Fruit fly (Drosophila melanogaster) whole organism, embryonic: ENCODE results near the gene Mocs2B.

ENCODE experiments used
- Aef1 ChIP-seq: fragments of 200-800 bp; sonication (Bioruptor generic); IDR thresholded peaks from 3 replicates; pipeline ENCODE4 v1.3.6; 2022; ENCODE audit warnings: missing biosample characterization, missing genetic modification characterization
- CG10267 ChIP-seq: fragments of 200-800 bp; sonication (Bioruptor generic); optimal IDR thresholded peaks from 2 replicates; lab custom pipeline; 2018; ENCODE audit warnings: missing biosample characterization, mild to moderate bottlenecking, missing genetic modification characterization, moderate library complexity
- CG12299 ChIP-seq: fragments of 200-800 bp; sonication (Bioruptor generic); optimal IDR thresholded peaks from 2 replicates; lab custom pipeline; 2018; ENCODE audit warnings: missing biosample characterization, mild to moderate bottlenecking, missing genetic modification characterization
- CG1233 ChIP-seq: fragments of 200-800 bp; sonication (Bioruptor generic); optimal IDR thresholded peaks from 4 replicates; lab custom pipeline; 2018; ENCODE audit warnings: missing biosample characterization, mild to moderate bottlenecking, missing genetic modification characterization
- CG13624 ChIP-seq: fragments of 200-800 bp; sonication (Bioruptor generic); optimal IDR thresholded peaks from 2 replicates; lab custom pipeline; 2016; ENCODE audit warnings: missing biosample characterization, missing genetic modification characterization
- CG14710 ChIP-seq: fragments of 200-800 bp; sonication (Bioruptor generic); optimal IDR thresholded peaks from 3 replicates; lab custom pipeline; 2019; ENCODE audit warnings: missing biosample characterization, mild to moderate bottlenecking, missing genetic modification characterization, moderate library complexity
- CG14860 ChIP-seq: fragments of 200-800 bp; sonication (Bioruptor generic); IDR thresholded peaks from 3 replicates; pipeline ENCODE4 v1.3.6; 2022; ENCODE audit warnings: missing biosample characterization, missing genetic modification characterization; ENCODE audit not compliant: partially characterized antibody
- CG15073 ChIP-seq: fragments of 200-800 bp; sonication (Bioruptor generic); optimal IDR thresholded peaks from 2 replicates; lab custom pipeline; 2016; ENCODE audit warnings: missing biosample characterization, missing genetic modification characterization
- CG15269 ChIP-seq: fragments of 200-800 bp; sonication (Bioruptor generic); optimal IDR thresholded peaks from 2 replicates; lab custom pipeline; 2018; ENCODE audit warnings: missing biosample characterization, mild to moderate bottlenecking, missing genetic modification characterization, moderate library complexity
- CG17385 ChIP-seq: fragments of 200-800 bp; sonication (Bioruptor generic); optimal IDR thresholded peaks from 3 replicates; lab custom pipeline; 2018; ENCODE audit warnings: missing biosample characterization, mild to moderate bottlenecking, missing genetic modification characterization
- CG17612 ChIP-seq: fragments of 200-800 bp; sonication (Bioruptor generic); IDR thresholded peaks from 2 replicates; pipeline ENCODE4 v1.3.6; 2022; ENCODE audit warnings: missing biosample characterization, missing genetic modification characterization
- CG18764 ChIP-seq: fragments of 200-800 bp; sonication (Bioruptor generic); optimal IDR thresholded peaks from 3 replicates; lab custom pipeline; 2016; ENCODE audit warnings: missing biosample characterization, missing genetic modification characterization
- CG2199 ChIP-seq: fragments of 200-800 bp; sonication (Bioruptor generic); IDR thresholded peaks from 3 replicates; pipeline ENCODE4 v1.3.6; 2022; ENCODE audit warnings: missing biosample characterization, missing genetic modification characterization
- CG30431 ChIP-seq: fragments of 200-800 bp; sonication (Bioruptor generic); optimal IDR thresholded peaks from 2 replicates; lab custom pipeline; 2017; ENCODE audit warnings: missing biosample characterization, missing genetic modification characterization
- CG3065 ChIP-seq: fragments of 200-800 bp; sonication (Bioruptor generic); optimal IDR thresholded peaks from 2 replicates; lab custom pipeline; 2016; ENCODE audit warnings: missing biosample characterization, missing genetic modification characterization
- CG31388 ChIP-seq: fragments of 200-800 bp; sonication (Bioruptor generic); optimal IDR thresholded peaks from 2 replicates; lab custom pipeline; 2016; ENCODE audit warnings: missing biosample characterization, missing genetic modification characterization
- CG34376 ChIP-seq: fragments of 200-800 bp; sonication (Bioruptor generic); optimal IDR thresholded peaks from 2 replicates; lab custom pipeline; 2018; ENCODE audit warnings: missing biosample characterization, mild to moderate bottlenecking, missing genetic modification characterization
- CG7556 ChIP-seq: fragments of 200-800 bp; sonication (Bioruptor generic); optimal IDR thresholded peaks from 2 replicates; lab custom pipeline; 2017; ENCODE audit warnings: missing biosample characterization, mild to moderate bottlenecking, missing genetic modification characterization
- CG7786 ChIP-seq: fragments of 200-800 bp; sonication (Bioruptor generic); optimal IDR thresholded peaks from 2 replicates; lab custom pipeline; 2016; ENCODE audit warnings: missing biosample characterization, missing genetic modification characterization
- CG7987 ChIP-seq: fragments of 200-800 bp; sonication (Bioruptor generic); optimal IDR thresholded peaks from 2 replicates; lab custom pipeline; 2018; ENCODE audit warnings: missing biosample characterization, mild to moderate bottlenecking, missing genetic modification characterization, moderate library complexity
- CG9727 ChIP-seq: fragments of 200-800 bp; sonication (Bioruptor generic); optimal IDR thresholded peaks from 3 replicates; lab custom pipeline; 2017; ENCODE audit warnings: missing biosample characterization, mild to moderate bottlenecking, missing genetic modification characterization
- CG9817 ChIP-seq: fragments of 200-800 bp; sonication (Bioruptor generic); optimal IDR thresholded peaks from 2 replicates; lab custom pipeline; 2018; ENCODE audit warnings: missing biosample characterization, mild to moderate bottlenecking, missing genetic modification characterization, moderate library complexity
- Chrac-16 ChIP-seq: fragments of 200-800 bp; sonication (Bioruptor generic); optimal IDR thresholded peaks from 3 replicates; lab custom pipeline; 2016; ENCODE audit warnings: missing biosample characterization, missing genetic modification characterization
- Elba2 ChIP-seq: fragments of 200-800 bp; sonication (Bioruptor generic); optimal IDR thresholded peaks from 3 replicates; lab custom pipeline; 2016; ENCODE audit warnings: missing biosample characterization, missing genetic modification characterization
- Gsc ChIP-seq: fragments of 200-800 bp; sonication (Bioruptor generic); IDR thresholded peaks from 2 replicates; pipeline ENCODE4 v1.3.6; 2022; ENCODE audit warnings: missing biosample characterization, missing genetic modification characterization
- H2.0 ChIP-seq: fragments of 200-800 bp; sonication (Bioruptor generic); IDR thresholded peaks from 2 replicates; pipeline ENCODE4 v1.3.6; 2022; ENCODE audit warnings: missing biosample characterization, missing genetic modification characterization
- HHEX ChIP-seq: fragments of 200-800 bp; sonication (Bioruptor generic); optimal IDR thresholded peaks from 3 replicates; lab custom pipeline; 2017; ENCODE audit warnings: missing biosample characterization, mild to moderate bottlenecking, missing genetic modification characterization, missing genetic modification reagents
- HLHmδ ChIP-seq: fragments of 200-800 bp; sonication (Bioruptor generic); optimal IDR thresholded peaks from 2 replicates; lab custom pipeline; 2018; ENCODE audit warnings: missing biosample characterization, mild to moderate bottlenecking, missing genetic modification characterization, moderate library complexity
- Hmr ChIP-seq: fragments of 200-800 bp; sonication (Bioruptor generic); optimal IDR thresholded peaks from 3 replicates; lab custom pipeline; 2017; ENCODE audit warnings: mild to moderate bottlenecking, missing biosample characterization, missing genetic modification reagents, missing genetic modification characterization
- Hmx ChIP-seq: fragments of 200-800 bp; sonication (Bioruptor generic); optimal IDR thresholded peaks from 2 replicates; lab custom pipeline; 2016; ENCODE audit warnings: missing biosample characterization, missing genetic modification characterization
- Hr3 ChIP-seq: fragments of 200-800 bp; sonication (Bioruptor generic); optimal IDR thresholded peaks from 3 replicates; lab custom pipeline; 2016; ENCODE audit warnings: missing biosample characterization, missing genetic modification characterization
- Mes4 ChIP-seq: fragments of 200-800 bp; sonication (Bioruptor generic); optimal IDR thresholded peaks from 2 replicates; lab custom pipeline; 2016; ENCODE audit warnings: missing biosample characterization, missing genetic modification characterization
- Myb ChIP-seq: fragments of 200-800 bp; sonication (Bioruptor generic); optimal IDR thresholded peaks from 2 replicates; lab custom pipeline; 2016; ENCODE audit warnings: missing biosample characterization, missing genetic modification characterization
- Trl ChIP-seq, 3 experiments: fragments of >200 bp in 2 of 3; fragments of 200-800 bp in 1 of 3; sonication (Bioruptor generic) in 1 of 3; optimal IDR thresholded peaks; 2 replicates in 1 of 3; 3 replicates in 2 of 3; lab custom pipeline; 2016 to 2017; ENCODE audit warnings: missing biosample characterization in 1 of 3, missing genetic modification characterization in 1 of 3
- Usf ChIP-seq: fragments of 200-800 bp; sonication (Bioruptor generic); optimal IDR thresholded peaks from 2 replicates; lab custom pipeline; 2017; ENCODE audit warnings: missing genotype, missing biosample characterization, missing genetic modification characterization
- cad ChIP-seq: fragments of >200 bp; optimal IDR thresholded peaks from 2 replicates; lab custom pipeline; 2017; ENCODE audit warnings: missing biosample characterization, missing genetic modification characterization
- chm ChIP-seq: fragments of 200-800 bp; sonication (Bioruptor generic); IDR thresholded peaks from 2 replicates; pipeline ENCODE4 v1.3.6; 2022; ENCODE audit warnings: missing biosample characterization, missing genetic modification characterization
- dan ChIP-seq: fragments of 200-800 bp; sonication (Bioruptor generic); IDR thresholded peaks from 2 replicates; pipeline ENCODE4 v1.3.6; 2022; ENCODE audit warnings: missing biosample characterization, missing genetic modification characterization
- dysf ChIP-seq: fragments of 200-800 bp; sonication (Bioruptor generic); IDR thresholded peaks from 3 replicates; pipeline ENCODE4 v1.3.6; 2022; ENCODE audit warnings: missing biosample characterization, missing genetic modification characterization
- esg ChIP-seq: fragments of 200-800 bp; sonication (Bioruptor generic); conservative IDR thresholded peaks from 2 replicates; pipeline ENCODE4 v1.3.6; 2022; ENCODE audit warnings: missing biosample characterization, missing genetic modification characterization
- exex ChIP-seq: fragments of 200-800 bp; sonication (Bioruptor generic); optimal IDR thresholded peaks from 4 replicates; lab custom pipeline; 2018; ENCODE audit warnings: missing biosample characterization, mild to moderate bottlenecking, missing genetic modification characterization, moderate library complexity
- fru ChIP-seq: fragments of >200 bp; optimal IDR thresholded peaks from 2 replicates; lab custom pipeline; 2017
- ftz-f1 ChIP-seq: fragments of 200-800 bp; sonication (Bioruptor generic); optimal IDR thresholded peaks from 2 replicates; lab custom pipeline; 2016; ENCODE audit warnings: missing biosample characterization, missing genetic modification characterization
- ind ChIP-seq: fragments of 200-800 bp; sonication (Bioruptor generic); optimal IDR thresholded peaks from 3 replicates; lab custom pipeline; 2016; ENCODE audit warnings: missing biosample characterization, missing genetic modification characterization
- insv ChIP-seq, 2 experiments: fragments of 200-800 bp; sonication (Bioruptor generic); optimal IDR thresholded peaks; 3 replicates each; lab custom pipeline; 2016 to 2018; ENCODE audit warnings: missing biosample characterization in 2 of 2, missing genetic modification characterization in 2 of 2
- salm ChIP-seq: fragments of 200-800 bp; sonication (Bioruptor generic); optimal IDR thresholded peaks from 2 replicates; lab custom pipeline; 2018; ENCODE audit warnings: missing biosample characterization, mild to moderate bottlenecking, missing genetic modification characterization
- sens-2 ChIP-seq: fragments of 200-800 bp; sonication (Bioruptor generic); IDR thresholded peaks from 2 replicates; pipeline ENCODE4 v1.3.6; 2022; ENCODE audit warnings: missing biosample characterization, missing genetic modification characterization
- sim ChIP-seq: fragments of 200-800 bp; sonication (Bioruptor generic); IDR thresholded peaks from 2 replicates; pipeline ENCODE4 v1.3.6; 2022; ENCODE audit warnings: missing biosample characterization, missing genetic modification characterization
- sob ChIP-seq: fragments of 200-800 bp; sonication (Bioruptor generic); IDR thresholded peaks from 2 replicates; pipeline ENCODE4 v1.3.6; 2022; ENCODE audit warnings: missing biosample characterization, missing genetic modification characterization
- tin ChIP-seq: fragments of 200-800 bp; sonication (Bioruptor generic); optimal IDR thresholded peaks from 3 replicates; lab custom pipeline; 2016; ENCODE audit warnings: missing biosample characterization, missing genetic modification characterization
- twi ChIP-seq: fragments of 200-800 bp; optimal IDR thresholded peaks from 2 replicates; lab custom pipeline; 2019; ENCODE audit warnings: missing biosample characterization, mild to moderate bottlenecking, missing genetic modification characterization, moderate library complexity
- wdn ChIP-seq: fragments of 200-800 bp; sonication (Bioruptor generic); IDR thresholded peaks from 2 replicates; pipeline ENCODE4 v1.3.6; 2022; ENCODE audit warnings: missing biosample characterization, missing genetic modification characterization
- wor ChIP-seq: fragments of 200-800 bp; sonication (Bioruptor generic); IDR thresholded peaks from 2 replicates; pipeline ENCODE4 v1.3.6; 2022; ENCODE audit warnings: missing biosample characterization, missing genetic modification characterization

The Mocs2B gene

dm6 chr3R:25174244-25174643, 47.1 kb upstream of the Mocs2B start (continued):
- no peak for TF ChIP-seq CG12299
- TF ChIP-seq sens-2 (GFP tag; lab: Robert Waterston, UW), result no peak
- no peak for TF ChIP-seq Hmr (GFP tag; lab: Kevin White, UChicago)
- TF ChIP-seq CG13624 (GFP tag; lab: Kevin White, UChicago), result no peak
- TF ChIP-seq CG3065 (GFP tag; lab: Kevin White, UChicago), result no peak
- TF ChIP-seq esg (GFP tag; lab: Robert Waterston, UW), result no peak
- TF ChIP-seq CG14710 (tag; lab: Kevin White, UChicago), result peak; percentile 55
- TF ChIP-seq salm (tag; lab: Kevin White, UChicago), result no peak
- TF ChIP-seq Aef1 (GFP tag; lab: Robert Waterston, UW), result no peak
- no peak for TF ChIP-seq CG15073 (GFP tag; lab: Kevin White, UChicago)
- TF ChIP-seq Gsc (GFP tag; lab: Robert Waterston, UW), result no peak
- no peak for TF ChIP-seq insv (GFP tag; optimal IDR thresholded peaks at IDR 0.05; lab: Kevin White, UChicago)
- no peak for TF ChIP-seq Usf (GFP tag; lab: Kevin White, UChicago)
- no peak for TF ChIP-seq Trl (optimal IDR thresholded peaks at IDR 0.05; lab: Kevin White, UChicago)
- TF ChIP-seq Trl (GFP tag; optimal IDR thresholded peaks at IDR 0.05; lab: Kevin White, UChicago), result peak; percentile 4
- no peak for TF ChIP-seq CG34376
- no peak for TF ChIP-seq sim (GFP tag; lab: Robert Waterston, UW)
- TF ChIP-seq Elba2 (GFP tag; lab: Kevin White, UChicago), result no peak
- peak; percentile 21 for TF ChIP-seq tin
- no peak for TF ChIP-seq CG2199
- no peak for TF ChIP-seq CG17385 (GFP tag; lab: Kevin White, UChicago)
- TF ChIP-seq Chrac-16 (GFP tag; lab: Kevin White, UChicago), result no peak
- TF ChIP-seq sob (GFP tag; lab: Robert Waterston, UW), result no peak
- no peak for TF ChIP-seq Myb (GFP tag; lab: Kevin White, UChicago)
- TF ChIP-seq wdn (GFP tag; lab: Robert Waterston, UW), result no peak
- TF ChIP-seq CG7556, result peak; percentile 25
- TF ChIP-seq CG17612 (GFP tag; lab: Robert Waterston, UW), result no peak
- no peak for TF ChIP-seq CG31388 (GFP tag; lab: Kevin White, UChicago)
- TF ChIP-seq chm (GFP tag; lab: Robert Waterston, UW), result no peak
- TF ChIP-seq dysf (GFP tag; lab: Robert Waterston, UW), result no peak
- no peak for TF ChIP-seq wor
- TF ChIP-seq CG1233 (GFP tag; lab: Kevin White, UChicago), result no peak
- peak; percentile 67 for TF ChIP-seq CG9727 (GFP tag; lab: Kevin White, UChicago)
- TF ChIP-seq CG9817 (tag; lab: Kevin White, UChicago), result no peak
- no peak for TF ChIP-seq CG7987 (GFP tag; lab: Kevin White, UChicago)
- TF ChIP-seq cad (GFP tag; lab: Kevin White, UChicago), result no peak
- no peak for TF ChIP-seq Hmx (GFP tag; lab: Kevin White, UChicago)
- TF ChIP-seq H2.0, result no peak
- TF ChIP-seq twi (tag; lab: Kevin White, UChicago), result no peak
- TF ChIP-seq HLHmδ, result no peak
- TF ChIP-seq CG30431 (GFP tag; lab: Kevin White, UChicago), result peak; percentile 15
- TF ChIP-seq CG15269, result no peak
- no peak for TF ChIP-seq CG7786 (GFP tag; lab: Kevin White, UChicago)
- no peak for TF ChIP-seq ind (GFP tag; lab: Kevin White, UChicago)
- TF ChIP-seq dan, result no peak
- TF ChIP-seq CG18764 (GFP tag; lab: Kevin White, UChicago), result no peak
- TF ChIP-seq Hr3 (GFP tag; lab: Kevin White, UChicago), result peak; percentile 4
- no peak for TF ChIP-seq Mes4 (GFP tag; lab: Kevin White, UChicago)
- TF ChIP-seq CG14860 (GFP tag; lab: Robert Waterston, UW), result no peak
- TF ChIP-seq CG10267, result peak; percentile 48
- TF ChIP-seq fru (lab: Kevin White, UChicago), result no peak
- TF ChIP-seq HHEX (GFP tag; lab: Kevin White, UChicago), result no peak
- no peak for TF ChIP-seq ftz-f1 (GFP tag; lab: Kevin White, UChicago)
- TF ChIP-seq exex (tag; lab: Kevin White, UChicago), result no peak
